Worm (Caenorhabditis elegans) whole organism, L1 larva: ENCODE measurements around the gene F32D8.11.

Experiments
- C16A3.4 ChIP-seq: fragments of 150-350 bp; optimal IDR thresholded peaks from 2 replicates; lab custom pipeline; 2014; ENCODE audit warnings: missing biosample characterization, missing genetic modification characterization
- aha-1 ChIP-seq: fragments of 150-350 bp; optimal IDR thresholded peaks from 2 replicates; lab custom pipeline; 2014; ENCODE audit warnings: missing biosample characterization, missing genetic modification characterization
- alr-1 ChIP-seq: fragments of 200-800 bp; sonication (Bioruptor generic); optimal IDR thresholded peaks from 2 replicates; lab custom pipeline; 2018; ENCODE audit warnings: borderline replicate concordance, mild to moderate bottlenecking, missing genetic modification characterization, missing compliant biosample characterization
- ama-1 ChIP-seq: fragments of 150-350 bp; optimal IDR thresholded peaks from 2 replicates; lab custom pipeline; 2014
- blmp-1 ChIP-seq: fragments of 150-350 bp; optimal IDR thresholded peaks from 2 replicates; lab custom pipeline; 2014; ENCODE audit warnings: missing biosample characterization, missing genetic modification characterization
- ceh-82 ChIP-seq, 3 experiments: fragments of 150-350 bp in 1 of 3; sonication (generic microtip) in 2 of 3; optimal IDR thresholded peaks; 2 replicates each; lab custom pipeline; 2014 to 2017; ENCODE audit warnings: missing biosample characterization in 3 of 3, missing genetic modification characterization in 3 of 3
- dpl-1 ChIP-seq, 3 experiments: fragments of 150-350 bp in 2 of 3; sonication (generic microtip) in 1 of 3; optimal IDR thresholded peaks; 2 replicates each; lab custom pipeline; 2014 to 2017; ENCODE audit warnings: missing biosample characterization in 3 of 3, missing genetic modification characterization in 3 of 3, missing genetic modification reagents in 3 of 3
- dsc-1 ChIP-seq: sonication (generic microtip); optimal IDR thresholded peaks from 2 replicates; lab custom pipeline; 2016; ENCODE audit warnings: mild to moderate bottlenecking, missing genetic modification characterization, missing compliant biosample characterization
- efl-1 ChIP-seq, 4 experiments: fragments of 150-350 bp; optimal IDR thresholded peaks in 3 of 4; peaks in 1 of 4; 1 replicate in 1 of 4; 2 replicates in 3 of 4; lab custom pipeline; 2014; ENCODE audit warnings: missing biosample characterization in 2 of 4, missing genetic modification characterization in 2 of 4, missing genetic modification reagents in 2 of 4
- elt-2 ChIP-seq: sonication (generic microtip); optimal IDR thresholded peaks from 2 replicates; lab custom pipeline; 2016; ENCODE audit warnings: missing genetic modification characterization, mild to moderate bottlenecking, inconsistent platforms, missing compliant biosample characterization, missing genetic modification reagents
- elt-3 ChIP-seq, 6 experiments: fragments of 150-350 bp in 1 of 6; sonication (generic microtip); optimal IDR thresholded peaks; 2 replicates each; lab custom pipeline; 2017 to 2018; ENCODE audit warnings: missing biosample characterization in 6 of 6, missing genetic modification characterization in 6 of 6, inconsistent platforms in 1 of 6
- ets-5 ChIP-seq: fragments of 200-800 bp; sonication (Bioruptor generic); IDR thresholded peaks from 2 replicates; pipeline ENCODE4 v1.3.6; 2022; ENCODE audit warnings: missing genetic modification characterization, missing compliant biosample characterization
- fkh-10 ChIP-seq: sonication (generic microtip); optimal IDR thresholded peaks from 2 replicates; lab custom pipeline; 2017; ENCODE audit warnings: missing biosample characterization, missing genetic modification reagents, missing genetic modification characterization
- fos-1 ChIP-seq: fragments of 150-350 bp; optimal IDR thresholded peaks from 2 replicates; lab custom pipeline; 2014; ENCODE audit warnings: missing biosample characterization, missing genetic modification characterization
- grh-1 ChIP-seq: fragments of 200-800 bp; sonication (Bioruptor generic); IDR thresholded peaks from 2 replicates; pipeline ENCODE4 v1.3.6; 2022; ENCODE audit warnings: missing genetic modification reagents, missing genetic modification characterization, missing compliant biosample characterization
- hlh-4 ChIP-seq: sonication (generic microtip); optimal IDR thresholded peaks from 2 replicates; lab custom pipeline; 2016; ENCODE audit warnings: mild to moderate bottlenecking, missing genetic modification characterization, missing compliant biosample characterization
- hpl-2 ChIP-seq: fragments of 150-350 bp; optimal IDR thresholded peaks from 2 replicates; lab custom pipeline; 2014; ENCODE audit warnings: missing biosample characterization, missing genetic modification reagents, missing genetic modification characterization
- lin-13 ChIP-seq: fragments of 150-350 bp; optimal IDR thresholded peaks from 2 replicates; lab custom pipeline; 2014; ENCODE audit warnings: missing biosample characterization, missing genetic modification reagents, missing genetic modification characterization
- lin-14 ChIP-seq: fragments of 200-800 bp; sonication (Bioruptor generic); optimal IDR thresholded peaks from 2 replicates; lab custom pipeline; 2018; ENCODE audit warnings: mild to moderate bottlenecking, missing genetic modification characterization, moderate library complexity, missing compliant biosample characterization
- lin-15B ChIP-seq: fragments of 150-350 bp; sonication (generic microtip); optimal IDR thresholded peaks from 3 replicates; lab custom pipeline; 2014; ENCODE audit warnings: missing biosample characterization, missing genetic modification characterization
- lin-35 ChIP-seq, 2 experiments: fragments of 150-350 bp; optimal IDR thresholded peaks; 2 replicates each; lab custom pipeline; 2014; ENCODE audit warnings: missing biosample characterization in 2 of 2, missing genetic modification characterization in 2 of 2, missing genetic modification reagents in 2 of 2
- lir-3 ChIP-seq: sonication (generic microtip); optimal IDR thresholded peaks from 2 replicates; lab custom pipeline; 2016; ENCODE audit warnings: mild to moderate bottlenecking, missing genetic modification characterization, moderate library complexity, missing compliant biosample characterization; ENCODE audit not compliant: poor library complexity
- lsy-2 ChIP-seq, 2 experiments: fragments of 150-350 bp; optimal IDR thresholded peaks; 2 replicates each; lab custom pipeline; 2014; ENCODE audit warnings: missing biosample characterization in 2 of 2, missing genetic modification characterization in 2 of 2
- mdl-1 ChIP-seq, 2 experiments: fragments of 150-350 bp; optimal IDR thresholded peaks; 2 replicates each; lab custom pipeline; 2014 to 2017; ENCODE audit warnings: missing biosample characterization in 2 of 2, missing genetic modification characterization in 2 of 2, inconsistent platforms in 1 of 2
- mep-1 ChIP-seq: fragments of 150-350 bp; optimal IDR thresholded peaks from 2 replicates; lab custom pipeline; 2014; ENCODE audit warnings: missing biosample characterization, missing genetic modification characterization
- nhr-19 ChIP-seq: fragments of 200-800 bp; sonication (Bioruptor generic); conservative IDR thresholded peaks from 2 replicates; pipeline ENCODE4 v1.3.6; 2022; ENCODE audit warnings: missing genetic modification characterization, missing compliant biosample characterization
- nhr-20 ChIP-seq: sonication (generic microtip); optimal IDR thresholded peaks from 2 replicates; lab custom pipeline; 2016; ENCODE audit warnings: mild to moderate bottlenecking, missing genetic modification characterization, missing compliant biosample characterization
- nhr-47 ChIP-seq: sonication (generic microtip); optimal IDR thresholded peaks from 2 replicates; lab custom pipeline; 2016; ENCODE audit warnings: mild to moderate bottlenecking, missing genetic modification characterization, moderate library complexity, missing compliant biosample characterization
- nhr-71 ChIP-seq: sonication (generic microtip); optimal IDR thresholded peaks from 2 replicates; lab custom pipeline; 2016; ENCODE audit warnings: mild to moderate bottlenecking, missing genetic modification characterization, moderate library complexity, missing compliant biosample characterization
- nhr-85 ChIP-seq: sonication (generic microtip); peaks from one replicate; lab custom pipeline; 2016; ENCODE audit warnings: missing genetic modification characterization, inconsistent platforms, missing compliant biosample characterization
- nhr-90 ChIP-seq: sonication (generic microtip); optimal IDR thresholded peaks from 2 replicates; lab custom pipeline; 2016; ENCODE audit warnings: mild to moderate bottlenecking, missing genetic modification characterization, missing compliant biosample characterization; ENCODE audit not compliant: poor library complexity
- pqm-1 ChIP-seq: sonication (generic microtip); optimal IDR thresholded peaks from 3 replicates; lab custom pipeline; 2017; ENCODE audit warnings: missing biosample characterization, missing genetic modification characterization
- rnt-1 ChIP-seq: sonication (generic microtip); optimal IDR thresholded peaks from 2 replicates; lab custom pipeline; 2016; ENCODE audit warnings: mild to moderate bottlenecking, missing genetic modification characterization, moderate library complexity, missing compliant biosample characterization
- snu-23 ChIP-seq: sonication (generic microtip); optimal IDR thresholded peaks from 2 replicates; lab custom pipeline; 2016; ENCODE audit warnings: missing genetic modification characterization, missing compliant biosample characterization
- sox-4 ChIP-seq: sonication (generic microtip); optimal IDR thresholded peaks from 2 replicates; lab custom pipeline; 2016; ENCODE audit warnings: missing genetic modification characterization, missing compliant biosample characterization
- sup-37 ChIP-seq: fragments of 200-800 bp; sonication (Bioruptor generic); optimal IDR thresholded peaks from 2 replicates; lab custom pipeline; 2018; ENCODE audit warnings: mild to moderate bottlenecking, missing genetic modification characterization, missing compliant biosample characterization
- swsn-7 ChIP-seq: sonication (generic microtip); optimal IDR thresholded peaks from 2 replicates; lab custom pipeline; 2016; ENCODE audit warnings: missing genetic modification characterization, missing compliant biosample characterization
- tlp-1 ChIP-seq: fragments of 150-350 bp; optimal IDR thresholded peaks from 2 replicates; lab custom pipeline; 2014; ENCODE audit warnings: missing biosample characterization, missing genetic modification characterization
- unc-130 ChIP-seq: fragments of 150-350 bp; optimal IDR thresholded peaks from 2 replicates; lab custom pipeline; 2017; ENCODE audit warnings: missing biosample characterization, missing genetic modification characterization, inconsistent platforms
- unc-30 ChIP-seq: sonication (generic microtip); optimal IDR thresholded peaks from 2 replicates; lab custom pipeline; 2017; ENCODE audit warnings: missing biosample characterization, missing genetic modification characterization
- ztf-11 ChIP-seq, 2 experiments: sonication (generic microtip); optimal IDR thresholded peaks; 2 replicates each; lab custom pipeline; 2016 to 2017; ENCODE audit warnings: missing genetic modification characterization in 2 of 2, missing biosample characterization in 1 of 2, missing compliant biosample characterization in 1 of 2

F32D8.11 gene

ce11 chrV:10893510-10894128, 4.7 kb upstream of the F32D8.11 start, which contains the start of gene F32D8.4:
F32D8.4 (minus strand) TSS chrV:10893560.
- TF ChIP-seq efl-1 (optimal IDR thresholded peaks at IDR 0.05; lab: Kevin White, UChicago) (no peak), efl-1 (GFP tag; optimal IDR thresholded peaks at IDR 0.05 in 1 of 2; lab: Kevin White, UChicago) (peak in 1 of 2 experiments; percentile 90), pqm-1 (tag; lab: Kevin White, UChicago) (no peak)

ce11 chrV:10890980-10891379, 2.0 kb upstream of the F32D8.11 start, which contains the start of gene F32D8.12:
F32D8.12 (minus strand) TSS chrV:10891027.
- peak; percentile 9 for TF ChIP-seq lin-13
- peak; percentile 86 for TF ChIP-seq nhr-71 (tag; lab: Kevin White, UChicago)
- no peak for TF ChIP-seq mep-1 (tag; lab: Kevin White, UChicago)
- peak; percentile 84 for TF ChIP-seq snu-23
- peak; percentile 33 to 45 for TF ChIP-seq lsy-2 (tag; optimal IDR thresholded peaks at IDR 0.05; lab: Kevin White, UChicago)
- no peak for TF ChIP-seq aha-1
- peak; percentile 44 for TF ChIP-seq swsn-7
- peak; percentile 55 for TF ChIP-seq blmp-1 (tag; lab: Kevin White, UChicago)
- TF ChIP-seq ets-5 (GFP tag; lab: Robert Waterston, UW): no peak
- no peak for TF ChIP-seq unc-30 (tag; lab: Kevin White, UChicago)
- peak; percentile 23 to 59 for TF ChIP-seq lin-35 (GFP tag; optimal IDR thresholded peaks at IDR 0.05; lab: Kevin White, UChicago)
- peak; percentile 36 for TF ChIP-seq nhr-47 (tag; lab: Kevin White, UChicago)
- TF ChIP-seq lir-3 (tag; lab: Kevin White, UChicago): peak; percentile 18
- no peak for TF ChIP-seq ztf-11 (tag; optimal IDR thresholded peaks at IDR 0.05; lab: Kevin White, UChicago)
- TF ChIP-seq elt-3 (tag; optimal IDR thresholded peaks at IDR 0.05; lab: Kevin White, UChicago): peak in 2 of 6 experiments; percentile 41 to 62
- peak in 1 of 2 experiments; percentile 10 for TF ChIP-seq mdl-1 (tag; optimal IDR thresholded peaks at IDR 0.05; lab: Kevin White, UChicago)
- TF ChIP-seq nhr-90 (tag; lab: Kevin White, UChicago): peak; percentile 41
- TF ChIP-seq fkh-10 (GFP tag; lab: Kevin White, UChicago): no peak
- peak; percentile 19 for TF ChIP-seq dsc-1
- peak; percentile 37 for TF ChIP-seq rnt-1 (tag; lab: Kevin White, UChicago)
- no peak for TF ChIP-seq fos-1
- no peak for TF ChIP-seq sup-37 (GFP tag; lab: Kevin White, UChicago)
- TF ChIP-seq lin-14 (GFP tag; lab: Kevin White, UChicago): peak; percentile 61
- peak; percentile 57 for TF ChIP-seq unc-130 (tag; lab: Kevin White, UChicago)
- no peak for TF ChIP-seq sox-4 (tag; lab: Kevin White, UChicago)
- TF ChIP-seq lin-15B (tag; lab: Kevin White, UChicago): no peak
- TF ChIP-seq tlp-1 (tag; lab: Kevin White, UChicago): no peak
- TF ChIP-seq alr-1 (tag; lab: Kevin White, UChicago): no peak
- peak in 2 of 3 experiments; percentile 11 to 17 for TF ChIP-seq dpl-1 (GFP tag; optimal IDR thresholded peaks at IDR 0.05; lab: Kevin White, UChicago)
- TF ChIP-seq nhr-19 (GFP tag; lab: Robert Waterston, UW): peak; percentile 74
- no peak for TF ChIP-seq grh-1
- TF ChIP-seq efl-1 (optimal IDR thresholded peaks at IDR 0.05; lab: Kevin White, UChicago): peak; percentile 68 to 81
- TF ChIP-seq efl-1 (GFP tag; optimal IDR thresholded peaks at IDR 0.05 in 1 of 2; lab: Kevin White, UChicago): peak; percentile 18 to 95
- TF ChIP-seq ama-1: peak; percentile 44
- TF ChIP-seq elt-2 (tag; lab: Kevin White, UChicago): peak; percentile 42
- TF ChIP-seq C16A3.4 (tag; lab: Kevin White, UChicago): peak; percentile 35
- peak; percentile 82 for TF ChIP-seq nhr-20 (tag; lab: Kevin White, UChicago)
- TF ChIP-seq hpl-2 (GFP tag; lab: Kevin White, UChicago): no peak
- TF ChIP-seq hlh-4 (tag; lab: Kevin White, UChicago): no peak
- TF ChIP-seq ceh-82 (tag; optimal IDR thresholded peaks at IDR 0.05; lab: Kevin White, UChicago): peak in 1 of 3 experiments; percentile 22
- peak; percentile 65 for TF ChIP-seq nhr-85 (tag; lab: Kevin White, UChicago)
